Comparison of ENCODE assay signal across 4 fruit fly cellular contexts in the genomic region with DNA sequence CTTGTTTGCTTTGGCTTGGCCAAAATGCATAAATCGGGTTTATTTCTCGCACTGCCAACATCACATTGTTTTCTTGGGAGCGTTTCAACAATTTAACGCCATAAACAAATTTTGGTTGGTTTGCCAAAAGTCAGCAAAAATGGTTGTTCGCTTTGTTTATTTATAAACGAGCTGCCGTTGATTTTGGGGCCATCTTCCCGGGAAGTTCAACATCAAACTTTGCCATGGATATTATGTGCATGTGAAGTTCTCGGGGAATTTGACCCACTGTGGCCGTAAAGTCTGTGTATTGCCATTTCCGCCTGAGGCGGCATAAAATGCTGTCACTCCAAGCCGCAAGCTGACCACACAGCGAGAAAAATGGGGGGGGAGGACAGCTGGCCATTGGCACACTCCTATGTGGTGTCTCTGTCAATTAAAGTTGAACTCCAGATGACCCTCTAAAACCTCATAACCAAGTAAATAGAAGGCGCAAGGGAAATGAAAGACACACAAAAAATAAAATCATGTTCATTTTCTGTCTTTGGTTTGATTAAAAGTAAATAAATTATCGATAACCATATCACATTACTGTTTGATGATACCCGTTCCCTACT.
TF ChIP-seq lines count a peak whose summit lies in the region.

No protein-coding gene starts in this region.

- TF ChIP-seq CTCF in whole organism, embryonic (GFP tag; optimal IDR thresholded peaks at IDR 0.05; lab: Kevin White, UChicago), result no peak

TF ChIP-seq in whole organism, adult, 20 proteins besides CTCF, POLR2A, EP300 and RAD21:
- TF ChIP-seq CG11617 (GFP tag; optimal IDR thresholded peaks at IDR 0.05; lab: Kevin White, UChicago) (no peak), CG5204 (GFP tag; optimal IDR thresholded peaks at IDR 0.05; lab: Kevin White, UChicago) (no peak), tj (GFP tag; optimal IDR thresholded peaks at IDR 0.05; lab: Kevin White, UChicago) (peak; percentile 82)

TF ChIP-seq in whole organism, embryonic, 481 proteins besides CTCF, POLR2A, EP300 and RAD21 (continues in another document):
- TF ChIP-seq shn (GFP tag; optimal IDR thresholded peaks at IDR 0.05; lab: Kevin White, UChicago), result no peak
- no peak for TF ChIP-seq dan (GFP tag; IDR thresholded peaks at IDR 0.05; lab: Robert Waterston, UW)
- no peak for TF ChIP-seq CG6791 (GFP tag; IDR thresholded peaks at IDR 0.05; lab: Robert Waterston, UW; ENCODE audit: partially characterized antibody)
- 0 out of 2 replicates have a peak, but pooled peaks have one; percentile 27 for TF ChIP-seq Awh (GFP tag; IDR thresholded peaks at IDR 0.05; lab: Robert Waterston, UW)
- no peak for TF ChIP-seq sisA (GFP tag; IDR thresholded peaks at IDR 0.05; lab: Robert Waterston, UW)
- no peak for TF ChIP-seq chm (GFP tag; IDR thresholded peaks at IDR 0.05; lab: Robert Waterston, UW)
- no peak for TF ChIP-seq CG3065 (GFP tag; optimal IDR thresholded peaks at IDR 0.05; lab: Kevin White, UChicago)
- no peak; the same call in 2 of the 3 replicates for TF ChIP-seq dysf (GFP tag; IDR thresholded peaks at IDR 0.05; lab: Robert Waterston, UW)
- TF ChIP-seq CG16815 (GFP tag; optimal IDR thresholded peaks at IDR 0.05; lab: Kevin White, UChicago), result no peak
- TF ChIP-seq CG17802 (tag; optimal IDR thresholded peaks at IDR 0.05; lab: Kevin White, UChicago), result no peak
- no peak for TF ChIP-seq Ptx1 (GFP tag; IDR thresholded peaks at IDR 0.05; lab: Robert Waterston, UW)
- no peak for TF ChIP-seq bowl (GFP tag; IDR thresholded peaks at IDR 0.05; lab: Robert Waterston, UW)
- peak; percentile 18 for TF ChIP-seq lab (GFP tag; optimal IDR thresholded peaks at IDR 0.05; lab: Kevin White, UChicago)
- no peak for TF ChIP-seq jumu (GFP tag; optimal IDR thresholded peaks at IDR 0.05; lab: Kevin White, UChicago)
- no peak for TF ChIP-seq Dip2 (GFP tag; IDR thresholded peaks at IDR 0.05; lab: Robert Waterston, UW)
- no peak for TF ChIP-seq ro (GFP tag; IDR thresholded peaks at IDR 0.05; lab: Robert Waterston, UW)
- no peak for TF ChIP-seq p53 (GFP tag; optimal IDR thresholded peaks at IDR 0.05; lab: Kevin White, UChicago)
- 0 out of 2 replicates have a peak, but pooled peaks have one; percentile 18 for TF ChIP-seq Xrp1 (GFP tag; IDR thresholded peaks at IDR 0.05; lab: Robert Waterston, UW)
- peak; percentile 50; the same call in 1 of the 2 replicates for TF ChIP-seq CG4360 (GFP tag; IDR thresholded peaks at IDR 0.05; lab: Robert Waterston, UW)
- no peak for TF ChIP-seq CG13296 (GFP tag; optimal IDR thresholded peaks at IDR 0.05; lab: Kevin White, UChicago)
- no peak for TF ChIP-seq crc (GFP tag; optimal IDR thresholded peaks at IDR 0.05; lab: Kevin White, UChicago)
- TF ChIP-seq Meics (GFP tag; optimal IDR thresholded peaks at IDR 0.05; lab: Kevin White, UChicago), result no peak
- no peak for TF ChIP-seq CG33557 (GFP tag; optimal IDR thresholded peaks at IDR 0.05; lab: Kevin White, UChicago)
- 0 out of 3 replicates have a peak, but pooled peaks have one; percentile 9 for TF ChIP-seq ase (GFP tag; IDR thresholded peaks at IDR 0.05; lab: Robert Waterston, UW)
- no peak for TF ChIP-seq schlank (tag; optimal IDR thresholded peaks at IDR 0.05; lab: Kevin White, UChicago)
- TF ChIP-seq slbo (GFP tag; IDR thresholded peaks at IDR 0.05; lab: Robert Waterston, UW), result 0 out of 2 replicates have a peak, but pooled peaks have one; percentile 14

TF ChIP-seq in whole organism, prepupa, 60 proteins besides CTCF, POLR2A, EP300 and RAD21:
- no peak for TF ChIP-seq eg (GFP tag; IDR thresholded peaks at IDR 0.05; lab: Robert Waterston, UW)
- TF ChIP-seq svp (GFP tag; lab: Kevin White, UChicago), result peak; percentile 53
- TF ChIP-seq Hr38 (GFP tag; optimal IDR thresholded peaks at IDR 0.05; lab: Kevin White, UChicago), result no peak
- TF ChIP-seq Gug (GFP tag; IDR thresholded peaks at IDR 0.05; lab: Robert Waterston, UW), result no peak
- peak; percentile 9 for TF ChIP-seq fkh (GFP tag; optimal IDR thresholded peaks at IDR 0.05; lab: Kevin White, UChicago)
- TF ChIP-seq Eip93F (GFP tag; optimal IDR thresholded peaks at IDR 0.05; lab: Kevin White, UChicago), result no peak
- TF ChIP-seq CG3919 (GFP tag; optimal IDR thresholded peaks at IDR 0.05; lab: Kevin White, UChicago), result no peak
- TF ChIP-seq Ets21C (GFP tag; optimal IDR thresholded peaks at IDR 0.05; lab: Kevin White, UChicago), result no peak
- TF ChIP-seq Eip78C (GFP tag; lab: Kevin White, UChicago), result peak; percentile 1

TF ChIP-seq in whole organism, pupa, 21 proteins besides CTCF, POLR2A, EP300 and RAD21:
- peak; percentile 2 for TF ChIP-seq CG17806 (tag; optimal IDR thresholded peaks at IDR 0.05; lab: Kevin White, UChicago)
- TF ChIP-seq CG4496 (GFP tag; IDR thresholded peaks at IDR 0.05; lab: Robert Waterston, UW), result no peak
- no peak for TF ChIP-seq CG9948 (tag; optimal IDR thresholded peaks at IDR 0.05; lab: Kevin White, UChicago)
- TF ChIP-seq CG15710 (tag; optimal IDR thresholded peaks at IDR 0.05; lab: Kevin White, UChicago), result no peak
